Fruit fly (Drosophila melanogaster): ENCODE measurements around the gene Gbeta5.
A peak's percentile ranks its signal among the peaks of the same experiment; 100 is the strongest.

Gene Gbeta5

dm6 chrX:8141353-8142066 is 10.6 kb downstream of the Gbeta5 start (continued):
- TF ChIP-seq CG16779 (tag; optimal IDR thresholded peaks at IDR 0.05) = no peak
- peak; percentile 47 for TF ChIP-seq net (GFP tag; optimal IDR thresholded peaks at IDR 0.05)
- no peak for TF ChIP-seq CG4318 (GFP tag; optimal IDR thresholded peaks at IDR 0.05)
- 0 out of 3 replicates have a peak, but pooled peaks have one; percentile 41 for TF ChIP-seq CG8119 (GFP tag; IDR thresholded peaks at IDR 0.05)
- peak; percentile 17 for TF ChIP-seq CG8632 (GFP tag; optimal IDR thresholded peaks at IDR 0.05)
- no peak for TF ChIP-seq Gug (GFP tag; IDR thresholded peaks at IDR 0.05)
- peak; percentile 57; the same call in 1 of the 3 replicates for TF ChIP-seq CG6163 (GFP tag; IDR thresholded peaks at IDR 0.05)
- peak; percentile 47 for TF ChIP-seq CG6808 (GFP tag; optimal IDR thresholded peaks at IDR 0.05)
- TF ChIP-seq lz (GFP tag; optimal IDR thresholded peaks at IDR 0.05) = no peak
- no peak for TF ChIP-seq cyc (GFP tag; optimal IDR thresholded peaks at IDR 0.05)
- TF ChIP-seq fkh (GFP tag; optimal IDR thresholded peaks at IDR 0.05) = no peak
- TF ChIP-seq CG3032 (tag; optimal IDR thresholded peaks at IDR 0.05) = peak; percentile 3
- TF ChIP-seq fd85E (GFP tag; optimal IDR thresholded peaks at IDR 0.05) = no peak
- TF ChIP-seq Sox15 (GFP tag; optimal IDR thresholded peaks at IDR 0.05) = no peak
- peak; percentile 6 for TF ChIP-seq CG34406 (GFP tag; optimal IDR thresholded peaks at IDR 0.05)
- TF ChIP-seq Met (GFP tag; optimal IDR thresholded peaks at IDR 0.05) = peak; percentile 24
- peak; percentile 21 for TF ChIP-seq Hr39 (GFP tag; optimal IDR thresholded peaks at IDR 0.05)
- peak; percentile 30 for TF ChIP-seq topi (GFP tag; optimal IDR thresholded peaks at IDR 0.05)

- TF ChIP-seq topi (GFP tag; optimal IDR thresholded peaks at IDR 0.05) = no peak
- no peak for TF ChIP-seq Sox102F (GFP tag; optimal IDR thresholded peaks at IDR 0.05)
- TF ChIP-seq CG6163 (GFP tag; IDR thresholded peaks at IDR 0.05) = no peak
- no peak for TF ChIP-seq CG16779 (tag; optimal IDR thresholded peaks at IDR 0.05)
- TF ChIP-seq CG8632 (GFP tag; optimal IDR thresholded peaks at IDR 0.05) = no peak
- no peak for TF ChIP-seq net (GFP tag; optimal IDR thresholded peaks at IDR 0.05)
- TF ChIP-seq CG9139 (GFP tag; optimal IDR thresholded peaks at IDR 0.05) = no peak
- TF ChIP-seq CG6854 (GFP tag; optimal IDR thresholded peaks at IDR 0.05) = no peak
- TF ChIP-seq CG10669 (GFP tag; optimal IDR thresholded peaks at IDR 0.05) = no peak
- TF ChIP-seq CG7368 (GFP tag; optimal IDR thresholded peaks at IDR 0.05) = no peak
- no peak for TF ChIP-seq CG6792 (GFP tag; optimal IDR thresholded peaks at IDR 0.05)
- TF ChIP-seq CG15336 (GFP tag; IDR thresholded peaks at IDR 0.05) = no peak
- TF ChIP-seq fkh (GFP tag; optimal IDR thresholded peaks at IDR 0.05) = no peak
- no peak for TF ChIP-seq CG11902 (GFP tag; optimal IDR thresholded peaks at IDR 0.05)
- TF ChIP-seq Eip78C (GFP tag) = no peak
These were observed 11.4 kb downstream of the Gbeta5 start for dm6 chrX:8140707-8141106.

- TF ChIP-seq CG32006 (GFP tag; optimal IDR thresholded peaks at IDR 0.05) = no peak
- no peak for TF ChIP-seq CG34406 (GFP tag; optimal IDR thresholded peaks at IDR 0.05)
- no peak for TF ChIP-seq vri (GFP tag; optimal IDR thresholded peaks at IDR 0.05)
- no peak for TF ChIP-seq net (GFP tag; optimal IDR thresholded peaks at IDR 0.05)
- TF ChIP-seq OdsH (GFP tag; optimal IDR thresholded peaks at IDR 0.05) = no peak
- no peak for TF ChIP-seq Blimp-1 (GFP tag; optimal IDR thresholded peaks at IDR 0.05)
- no peak for TF ChIP-seq topi (GFP tag; optimal IDR thresholded peaks at IDR 0.05)
- no peak for TF ChIP-seq CG9139 (GFP tag; optimal IDR thresholded peaks at IDR 0.05)
- TF ChIP-seq ss (GFP tag; optimal IDR thresholded peaks at IDR 0.05) = no peak
- TF ChIP-seq Eip93F (GFP tag; optimal IDR thresholded peaks at IDR 0.05) = no peak
- no peak for TF ChIP-seq dac (GFP tag; optimal IDR thresholded peaks at IDR 0.05)
- TF ChIP-seq CG15336 (GFP tag; IDR thresholded peaks at IDR 0.05) = no peak
- TF ChIP-seq Sox102F (GFP tag; optimal IDR thresholded peaks at IDR 0.05) = no peak
- no peak for TF ChIP-seq CG6163 (GFP tag; IDR thresholded peaks at IDR 0.05)
These were observed 14.8 kb downstream of the Gbeta5 start for dm6 chrX:8137285-8137684.

- TF ChIP-seq Blimp-1 (GFP tag; optimal IDR thresholded peaks at IDR 0.05) (no peak), CG8319 (GFP tag; optimal IDR thresholded peaks at IDR 0.05) (no peak), topi (GFP tag; optimal IDR thresholded peaks at IDR 0.05) (no peak), cyc (GFP tag; optimal IDR thresholded peaks at IDR 0.05) (no peak), dsx (GFP tag; optimal IDR thresholded peaks at IDR 0.05; ENCODE audit: poor library complexity, severe bottlenecking) (no peak), Gug (GFP tag; IDR thresholded peaks at IDR 0.05) (no peak), svp (GFP tag) (no peak), vri (GFP tag; optimal IDR thresholded peaks at IDR 0.05) (no peak)
These were observed 16.6 kb downstream of the Gbeta5 start, which contains the start of the genes cyr and CG2120 for dm6 chrX:8135420-8135874. Gene cyr, minus strand, starts transcription at chrX:8135713. Gene CG2120, plus strand, starts transcription at chrX:8135824.
